Fruit fly (Drosophila melanogaster) whole organism, embryonic: Measurements from ENCODE around the gene ham.

Experiments
- CG10321 ChIP-seq: fragments of 200-800 bp; sonication (Bioruptor generic); IDR thresholded peaks from 2 replicates; pipeline ENCODE4 v1.3.6; 2022; ENCODE audit warnings: missing biosample characterization, missing genetic modification characterization
- CG10979 ChIP-seq: fragments of 200-800 bp; sonication (Bioruptor generic); optimal IDR thresholded peaks from 2 replicates; lab custom pipeline; 2018; ENCODE audit warnings: missing biosample characterization, mild to moderate bottlenecking, missing genetic modification characterization, moderate library complexity
- CG11560 ChIP-seq: fragments of 200-800 bp; sonication (Bioruptor generic); IDR thresholded peaks from 3 replicates; pipeline ENCODE4 v1.3.6; 2022; ENCODE audit warnings: missing biosample characterization, missing genetic modification characterization
- CG11695 ChIP-seq: fragments of 200-800 bp; sonication (Bioruptor generic); IDR thresholded peaks from 3 replicates; pipeline ENCODE4 v1.3.6; 2022; ENCODE audit warnings: missing biosample characterization, missing genetic modification characterization
- CG11723 ChIP-seq: fragments of 200-800 bp; sonication (Bioruptor generic); optimal IDR thresholded peaks from 2 replicates; lab custom pipeline; 2017; ENCODE audit warnings: missing biosample characterization, mild to moderate bottlenecking, missing genetic modification characterization
- CG12219 ChIP-seq: fragments of 200-800 bp; sonication (Bioruptor generic); optimal IDR thresholded peaks from 3 replicates; lab custom pipeline; 2018; ENCODE audit warnings: missing biosample characterization, mild to moderate bottlenecking, missing genetic modification characterization
- CG13894 ChIP-seq: fragments of 200-800 bp; sonication (Bioruptor generic); optimal IDR thresholded peaks from 3 replicates; lab custom pipeline; 2018; ENCODE audit warnings: missing biosample characterization, mild to moderate bottlenecking, missing genetic modification characterization, moderate library complexity
- CG14710 ChIP-seq: fragments of 200-800 bp; sonication (Bioruptor generic); optimal IDR thresholded peaks from 3 replicates; lab custom pipeline; 2019; ENCODE audit warnings: missing biosample characterization, mild to moderate bottlenecking, missing genetic modification characterization, moderate library complexity
- CG18476 ChIP-seq: fragments of 200-800 bp; sonication (Bioruptor generic); optimal IDR thresholded peaks from 2 replicates; lab custom pipeline; 2016; ENCODE audit warnings: missing biosample characterization, mild to moderate bottlenecking, missing genetic modification characterization
- CG32772 ChIP-seq: fragments of 200-800 bp; sonication (Bioruptor generic); IDR thresholded peaks from 2 replicates; pipeline ENCODE4 v1.3.6; 2022; ENCODE audit warnings: missing biosample characterization, missing genetic modification characterization
- CG4328 ChIP-seq: fragments of 200-800 bp; sonication (Bioruptor generic); optimal IDR thresholded peaks from 3 replicates; lab custom pipeline; 2017; ENCODE audit warnings: missing biosample characterization, missing genetic modification reagents, missing genetic modification characterization
- CG7372 ChIP-seq: fragments of 200-800 bp; sonication (Bioruptor generic); IDR thresholded peaks from 2 replicates; pipeline ENCODE4 v1.3.6; 2022; ENCODE audit warnings: missing biosample characterization, missing genetic modification characterization
- CG8089 ChIP-seq: fragments of 200-800 bp; sonication (Bioruptor generic); optimal IDR thresholded peaks from 3 replicates; lab custom pipeline; 2016; ENCODE audit warnings: missing biosample characterization, missing genetic modification characterization
- CG9437 ChIP-seq: fragments of 200-800 bp; sonication (Bioruptor generic); optimal IDR thresholded peaks from 2 replicates; lab custom pipeline; 2018; ENCODE audit warnings: missing biosample characterization, mild to moderate bottlenecking, missing genetic modification characterization
- Dip3 ChIP-seq: fragments of 200-800 bp; sonication (Bioruptor generic); optimal IDR thresholded peaks from 3 replicates; lab custom pipeline; 2016; ENCODE audit warnings: missing biosample characterization, missing genetic modification characterization
- Doc2 ChIP-seq: fragments of 200-800 bp; sonication (Bioruptor generic); IDR thresholded peaks from 2 replicates; pipeline ENCODE4 v1.3.6; 2022; ENCODE audit warnings: missing biosample characterization, missing genetic modification characterization
- Fer3 ChIP-seq: fragments of 200-800 bp; sonication (Bioruptor generic); optimal IDR thresholded peaks from 2 replicates; lab custom pipeline; 2018; ENCODE audit warnings: missing biosample characterization, mild to moderate bottlenecking, missing genetic modification characterization, moderate library complexity
- HLH54F ChIP-seq: fragments of 200-800 bp; sonication (Bioruptor generic); optimal IDR thresholded peaks from 3 replicates; lab custom pipeline; 2016; ENCODE audit warnings: missing biosample characterization, missing genetic modification characterization
- Hr51 ChIP-seq, 2 experiments: fragments of 200-800 bp; sonication (Bioruptor generic); optimal IDR thresholded peaks; 2 replicates in 1 of 2; 3 replicates in 1 of 2; lab custom pipeline; 2016 to 2018; ENCODE audit warnings: missing biosample characterization in 2 of 2, missing genetic modification characterization in 2 of 2, mild to moderate bottlenecking in 1 of 2, moderate library complexity in 1 of 2
- Jarid2 ChIP-seq: fragments of 200-800 bp; sonication (Bioruptor generic); optimal IDR thresholded peaks from 3 replicates; lab custom pipeline; 2017; ENCODE audit warnings: mild to moderate bottlenecking, missing biosample characterization, missing genetic modification reagents, missing genetic modification characterization
- Meics ChIP-seq: fragments of 200-800 bp; sonication (Bioruptor generic); optimal IDR thresholded peaks from 2 replicates; lab custom pipeline; 2017; ENCODE audit warnings: missing biosample characterization, mild to moderate bottlenecking, missing genetic modification characterization
- Pdp1 ChIP-seq, 2 experiments: fragments of 200-800 bp; sonication (Bioruptor generic); optimal IDR thresholded peaks; 3 replicates each; lab custom pipeline; 2016; ENCODE audit warnings: missing biosample characterization in 2 of 2, missing genetic modification characterization in 2 of 2, mild to moderate bottlenecking in 1 of 2, moderate library complexity in 1 of 2
- Poxn ChIP-seq: fragments of 200-800 bp; sonication (Bioruptor generic); IDR thresholded peaks from 2 replicates; pipeline ENCODE4 v1.3.6; 2022; ENCODE audit warnings: missing biosample characterization, missing genetic modification characterization
- Rx ChIP-seq: fragments of 200-800 bp; sonication (Bioruptor generic); IDR thresholded peaks from 2 replicates; pipeline ENCODE4 v1.3.6; 2022; ENCODE audit warnings: missing biosample characterization, missing genetic modification characterization
- Side ChIP-seq: fragments of 200-800 bp; sonication (Bioruptor generic); optimal IDR thresholded peaks from 2 replicates; lab custom pipeline; 2016; ENCODE audit warnings: missing biosample characterization, missing genetic modification characterization
- Sox100B ChIP-seq: fragments of 200-800 bp; sonication (Bioruptor generic); optimal IDR thresholded peaks from 3 replicates; lab custom pipeline; 2018; ENCODE audit warnings: missing biosample characterization, mild to moderate bottlenecking, missing genetic modification characterization
- Stat92E ChIP-seq, 3 experiments: fragments of >200 bp in 2 of 3; fragments of 200-800 bp in 1 of 3; sonication (Bioruptor generic) in 1 of 3; optimal IDR thresholded peaks; 2 replicates each; lab custom pipeline; 2017 to 2019; ENCODE audit warnings: missing biosample characterization in 3 of 3, missing genetic modification characterization in 3 of 3, mild to moderate bottlenecking in 1 of 3, moderate library complexity in 1 of 3
- YL-1 ChIP-seq: fragments of 200-800 bp; sonication (Bioruptor generic); optimal IDR thresholded peaks from 3 replicates; lab custom pipeline; 2017; ENCODE audit warnings: missing biosample characterization, mild to moderate bottlenecking, missing genetic modification characterization
- amos ChIP-seq: fragments of 200-800 bp; sonication (Bioruptor generic); IDR thresholded peaks from 2 replicates; pipeline ENCODE4 v1.3.6; 2022; ENCODE audit warnings: missing biosample characterization, missing genetic modification characterization; ENCODE audit not compliant: partially characterized antibody
- ato ChIP-seq: fragments of 200-800 bp; sonication (Bioruptor generic); IDR thresholded peaks from 2 replicates; pipeline ENCODE4 v1.3.6; 2022; ENCODE audit warnings: missing biosample characterization, missing genetic modification characterization; ENCODE audit not compliant: partially characterized antibody
- crp ChIP-seq, 2 experiments: fragments of 200-800 bp; sonication (Bioruptor generic); optimal IDR thresholded peaks; 2 replicates in 1 of 2; 3 replicates in 1 of 2; lab custom pipeline; 2017; ENCODE audit warnings: missing biosample characterization in 2 of 2, missing genetic modification characterization in 2 of 2, mild to moderate bottlenecking in 1 of 2, moderate library complexity in 1 of 2
- dm ChIP-seq: fragments of 200-800 bp; sonication (Bioruptor generic); optimal IDR thresholded peaks from 3 replicates; lab custom pipeline; 2016; ENCODE audit warnings: missing biosample characterization, missing genetic modification characterization
- dmrt11E ChIP-seq: fragments of 200-800 bp; sonication (Bioruptor generic); optimal IDR thresholded peaks from 3 replicates; lab custom pipeline; 2018; ENCODE audit warnings: missing biosample characterization, mild to moderate bottlenecking, missing genetic modification characterization, moderate library complexity
- fd102C ChIP-seq: fragments of 200-800 bp; sonication (Bioruptor generic); optimal IDR thresholded peaks from 2 replicates; lab custom pipeline; 2018; ENCODE audit warnings: missing biosample characterization, mild to moderate bottlenecking, missing genetic modification characterization, moderate library complexity
- fd3F ChIP-seq: fragments of 200-800 bp; sonication (Bioruptor generic); optimal IDR thresholded peaks from 2 replicates; lab custom pipeline; 2018; ENCODE audit warnings: missing biosample characterization, mild to moderate bottlenecking, missing genetic modification characterization, moderate library complexity
- fu2 ChIP-seq: fragments of 200-800 bp; sonication (Bioruptor generic); optimal IDR thresholded peaks from 2 replicates; lab custom pipeline; 2016; ENCODE audit warnings: missing biosample characterization, missing genetic modification characterization
- gfzf ChIP-seq: fragments of 200-800 bp; sonication (Bioruptor generic); optimal IDR thresholded peaks from 2 replicates; lab custom pipeline; 2016; ENCODE audit warnings: missing biosample characterization, mild to moderate bottlenecking, missing genetic modification characterization, moderate library complexity
- gsb-n ChIP-seq: fragments of 200-800 bp; sonication (Bioruptor generic); optimal IDR thresholded peaks from 3 replicates; lab custom pipeline; 2018; ENCODE audit warnings: missing biosample characterization, mild to moderate bottlenecking, missing genetic modification characterization
- hkb ChIP-seq, 2 experiments: fragments of 200-800 bp in 1 of 2; fragments of >200 bp in 1 of 2; sonication (Bioruptor generic) in 1 of 2; IDR thresholded peaks in 1 of 2; optimal IDR thresholded peaks in 1 of 2; 2 replicates each; pipeline versions ENCODE4 v1.3.6 to Lab custom; 2017 to 2022; ENCODE audit warnings: missing biosample characterization in 1 of 2, missing genetic modification characterization in 1 of 2
- kay ChIP-seq: fragments of 200-800 bp; sonication (Bioruptor generic); optimal IDR thresholded peaks from 2 replicates; lab custom pipeline; 2016; ENCODE audit warnings: missing biosample characterization, missing genetic modification characterization
- nerfin-2 ChIP-seq: fragments of 200-800 bp; sonication (Bioruptor generic); IDR thresholded peaks from 2 replicates; pipeline ENCODE4 v1.3.6; 2022; ENCODE audit warnings: missing biosample characterization, missing genetic modification characterization; ENCODE audit not compliant: partially characterized antibody
- oc ChIP-seq: fragments of 200-800 bp; sonication (Bioruptor generic); optimal IDR thresholded peaks from 2 replicates; lab custom pipeline; 2018; ENCODE audit warnings: missing biosample characterization, mild to moderate bottlenecking, missing genetic modification characterization, moderate library complexity
- org-1 ChIP-seq: fragments of 200-800 bp; sonication (Bioruptor generic); optimal IDR thresholded peaks from 2 replicates; lab custom pipeline; 2017; ENCODE audit warnings: missing biosample characterization, missing genetic modification characterization
- pb ChIP-seq: fragments of 200-800 bp; sonication (Bioruptor generic); optimal IDR thresholded peaks from 3 replicates; lab custom pipeline; 2016; ENCODE audit warnings: missing biosample characterization, missing genetic modification characterization
- pzg ChIP-seq: fragments of 200-800 bp; sonication (Bioruptor generic); optimal IDR thresholded peaks from 3 replicates; lab custom pipeline; 2018; ENCODE audit warnings: missing biosample characterization, mild to moderate bottlenecking, missing genetic modification characterization, moderate library complexity
- slou ChIP-seq: fragments of 200-800 bp; sonication (Bioruptor generic); optimal IDR thresholded peaks from 3 replicates; lab custom pipeline; 2016; ENCODE audit warnings: missing biosample characterization, missing genetic modification characterization
- sr ChIP-seq: fragments of 200-800 bp; sonication (Bioruptor generic); IDR thresholded peaks from 3 replicates; pipeline ENCODE4 v1.3.6; 2022; ENCODE audit warnings: missing biosample characterization, missing genetic modification characterization
- stwl ChIP-seq: fragments of 200-800 bp; sonication (Bioruptor generic); optimal IDR thresholded peaks from 3 replicates; lab custom pipeline; 2018; ENCODE audit warnings: missing biosample characterization, mild to moderate bottlenecking, missing genetic modification characterization, moderate library complexity
- tll ChIP-seq, 2 experiments: fragments of 200-800 bp in 1 of 2; fragments of >200 bp in 1 of 2; sonication (Bioruptor generic) in 1 of 2; optimal IDR thresholded peaks; 2 replicates each; lab custom pipeline; 2017 to 2019; ENCODE audit warnings: missing biosample characterization in 2 of 2, missing genetic modification characterization in 2 of 2, mild to moderate bottlenecking in 1 of 2, moderate library complexity in 1 of 2

The ham gene

DNA sequence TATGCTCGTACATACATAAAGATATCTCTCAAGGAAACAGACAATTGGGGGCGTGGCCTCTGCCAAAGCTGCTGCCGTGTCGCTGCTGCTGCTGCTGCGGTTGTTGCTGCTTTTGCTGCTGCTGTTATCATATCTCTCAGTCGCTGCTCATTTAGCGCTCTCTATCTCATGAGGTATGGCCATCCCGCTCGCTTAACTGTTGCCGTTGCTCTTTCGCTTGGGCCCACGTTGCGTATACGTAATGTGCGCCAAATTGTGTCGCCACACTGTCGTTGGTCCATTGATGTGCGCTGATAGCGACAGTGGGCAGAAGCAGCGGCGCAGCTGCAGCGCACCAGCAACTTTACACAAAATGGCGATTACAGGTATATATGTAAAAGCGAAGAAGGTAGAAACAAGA lies 3.7 kb upstream of the ham start (continued):
- TF ChIP-seq amos (GFP tag; lab: Robert Waterston, UW) (no peak), Doc2 (GFP tag; lab: Robert Waterston, UW) (no peak), gsb-n (no peak), Pdp1 (GFP tag; optimal IDR thresholded peaks at IDR 0.05; lab: Kevin White, UChicago) (peak in 1 of 2 experiments; percentile 73), gfzf (no peak), oc (tag; lab: Kevin White, UChicago) (no peak), Jarid2 (GFP tag; lab: Kevin White, UChicago) (peak; percentile 32), fu2 (GFP tag; lab: Kevin White, UChicago) (no peak), Meics (GFP tag; lab: Kevin White, UChicago) (no peak), CG11695 (GFP tag; lab: Robert Waterston, UW) (no peak), pb (GFP tag; lab: Kevin White, UChicago) (no peak), kay (GFP tag; lab: Kevin White, UChicago) (no peak), crp (GFP tag; optimal IDR thresholded peaks at IDR 0.05; lab: Kevin White, UChicago) (no peak), Fer3 (tag; lab: Kevin White, UChicago) (no peak), fd102C (GFP tag; lab: Kevin White, UChicago) (no peak), HLH54F (GFP tag; lab: Kevin White, UChicago) (no peak), CG10979 (no peak), CG12219 (GFP tag; lab: Kevin White, UChicago) (no peak), CG9437 (peak; percentile 2), stwl (tag; lab: Kevin White, UChicago) (no peak), nerfin-2 (no peak), CG14710 (tag; lab: Kevin White, UChicago) (no peak), CG13894 (tag; lab: Kevin White, UChicago) (no peak), CG8089 (no peak), CG32772 (GFP tag; lab: Robert Waterston, UW) (no peak), CG10321 (GFP tag; lab: Robert Waterston, UW) (peak; percentile 92), Side (no peak), Rx (GFP tag; lab: Robert Waterston, UW) (no peak), slou (GFP tag; lab: Kevin White, UChicago) (no peak), CG18476 (no peak), Dip3 (GFP tag; lab: Kevin White, UChicago) (no peak), YL-1 (no peak), CG4328 (GFP tag; lab: Kevin White, UChicago) (no peak), CG7372 (GFP tag; lab: Robert Waterston, UW) (peak; percentile 92), org-1 (no peak), pzg (GFP tag; lab: Kevin White, UChicago) (no peak), CG11723 (GFP tag; lab: Kevin White, UChicago) (no peak), CG11560 (no peak), tll (GFP tag; optimal IDR thresholded peaks at IDR 0.05; lab: Kevin White, UChicago) (no peak), Poxn (GFP tag; lab: Robert Waterston, UW) (no peak), dm (no peak), ato (no peak), fd3F (GFP tag; lab: Kevin White, UChicago) (no peak), Hr51 (GFP tag; optimal IDR thresholded peaks at IDR 0.05; lab: Kevin White, UChicago) (no peak), sr (GFP tag; lab: Robert Waterston, UW) (peak; percentile 30; the same call in 1 of the 3 replicates), dmrt11E (tag; lab: Kevin White, UChicago) (no peak), Sox100B (no peak), Stat92E (GFP tag; optimal IDR thresholded peaks at IDR 0.05; lab: Kevin White, UChicago) (no peak), hkb (optimal IDR thresholded peaks at IDR 0.05; lab: Kevin White, UChicago) (no peak), hkb (GFP tag; IDR thresholded peaks at IDR 0.05; lab: Robert Waterston, UW) (no peak)
